Fruit fly (Drosophila melanogaster) whole organism, adult: ENCODE measurements around the gene fz2.

ENCODE experiments used
- CG11617 ChIP-seq: fragments of 200-800 bp; sonication (Bioruptor generic); optimal IDR thresholded peaks from 2 replicates; lab custom pipeline; 2017; ENCODE audit warnings: mild to moderate bottlenecking, missing biosample characterization, missing genetic modification reagents, missing genetic modification characterization
- CG12768 ChIP-seq: fragments of 200-800 bp; sonication (Bioruptor generic); optimal IDR thresholded peaks from 2 replicates; lab custom pipeline; 2017; ENCODE audit warnings: missing biosample characterization, missing genetic modification characterization, mild to moderate bottlenecking, moderate library complexity, missing genetic modification reagents
- CG14711 ChIP-seq: fragments of 200-800 bp; sonication (Bioruptor generic); optimal IDR thresholded peaks from 2 replicates; lab custom pipeline; 2018; ENCODE audit warnings: missing biosample characterization, mild to moderate bottlenecking, missing genetic modification characterization, moderate library complexity
- CG1620 ChIP-seq: fragments of 200-800 bp; sonication (Bioruptor generic); optimal IDR thresholded peaks from 2 replicates; lab custom pipeline; 2016; ENCODE audit warnings: missing biosample characterization, missing genetic modification characterization
- CG33017 ChIP-seq: fragments of 200-800 bp; sonication (Bioruptor generic); optimal IDR thresholded peaks from 2 replicates; lab custom pipeline; 2018; ENCODE audit warnings: missing biosample characterization, mild to moderate bottlenecking, missing genetic modification characterization, moderate library complexity
- CG5204 ChIP-seq: fragments of 200-800 bp; sonication (Bioruptor generic); optimal IDR thresholded peaks from 2 replicates; lab custom pipeline; 2016; ENCODE audit warnings: missing biosample characterization, missing genetic modification characterization
- CG7045 ChIP-seq: fragments of 200-800 bp; sonication (Bioruptor generic); optimal IDR thresholded peaks from 2 replicates; lab custom pipeline; 2017; ENCODE audit warnings: missing biosample characterization, mild to moderate bottlenecking, missing genetic modification characterization
- CG7101 ChIP-seq: fragments of 200-800 bp; sonication (Bioruptor generic); optimal IDR thresholded peaks from 2 replicates; lab custom pipeline; 2018; ENCODE audit warnings: missing biosample characterization, mild to moderate bottlenecking, missing genetic modification characterization, moderate library complexity
- Clk ChIP-seq: fragments of 200-800 bp; sonication (Bioruptor generic); optimal IDR thresholded peaks from 2 replicates; lab custom pipeline; 2017; ENCODE audit warnings: missing biosample characterization, missing genetic modification characterization
- Crg-1 ChIP-seq: fragments of 200-800 bp; sonication (Bioruptor generic); optimal IDR thresholded peaks from 2 replicates; lab custom pipeline; 2016; ENCODE audit warnings: missing biosample characterization, missing genetic modification characterization
- Hr96 ChIP-seq: fragments of 200-800 bp; sonication (Bioruptor generic); optimal IDR thresholded peaks from 2 replicates; lab custom pipeline; 2016; ENCODE audit warnings: missing biosample characterization, missing genetic modification characterization
- Mnt ChIP-seq: fragments of 200-800 bp; sonication (Bioruptor generic); optimal IDR thresholded peaks from 2 replicates; lab custom pipeline; 2016; ENCODE audit warnings: missing biosample characterization, mild to moderate bottlenecking, missing genetic modification characterization
- bab1 ChIP-seq: fragments of 200-800 bp; sonication (Bioruptor generic); optimal IDR thresholded peaks from 3 replicates; lab custom pipeline; 2019; ENCODE audit warnings: missing biosample characterization, mild to moderate bottlenecking, missing genetic modification characterization, moderate library complexity
- cic ChIP-seq: fragments of 200-800 bp; sonication (Bioruptor generic); optimal IDR thresholded peaks from 2 replicates; lab custom pipeline; 2017; ENCODE audit warnings: missing biosample characterization, mild to moderate bottlenecking, missing genetic modification characterization, moderate library complexity
- cnc ChIP-seq, 2 experiments: fragments of >200 bp; optimal IDR thresholded peaks; 2 replicates each; lab custom pipeline; 2017
- kay ChIP-seq: fragments of 200-800 bp; sonication (Bioruptor generic); peaks from one replicate; lab custom pipeline; 2016; ENCODE audit warnings: missing biosample characterization, missing genetic modification characterization, borderline replicate concordance
- ovo ChIP-seq: fragments of 200-800 bp; sonication (Bioruptor generic); optimal IDR thresholded peaks from 2 replicates; lab custom pipeline; 2016; ENCODE audit warnings: missing biosample characterization, missing genetic modification characterization
- pad ChIP-seq: fragments of 200-800 bp; sonication (Bioruptor generic); optimal IDR thresholded peaks from 3 replicates; lab custom pipeline; 2017; ENCODE audit warnings: missing biosample characterization, missing genetic modification characterization, mild to moderate bottlenecking, moderate library complexity, missing genetic modification reagents
- tj ChIP-seq: fragments of 200-800 bp; sonication (Bioruptor generic); optimal IDR thresholded peaks from 3 replicates; lab custom pipeline; 2017; ENCODE audit warnings: missing biosample characterization, mild to moderate bottlenecking, missing genetic modification characterization, moderate library complexity
- toe ChIP-seq: fragments of 200-800 bp; sonication (Bioruptor generic); optimal IDR thresholded peaks from 2 replicates; lab custom pipeline; 2016; ENCODE audit warnings: missing biosample characterization, missing genetic modification characterization

The fz2 gene

DNA sequence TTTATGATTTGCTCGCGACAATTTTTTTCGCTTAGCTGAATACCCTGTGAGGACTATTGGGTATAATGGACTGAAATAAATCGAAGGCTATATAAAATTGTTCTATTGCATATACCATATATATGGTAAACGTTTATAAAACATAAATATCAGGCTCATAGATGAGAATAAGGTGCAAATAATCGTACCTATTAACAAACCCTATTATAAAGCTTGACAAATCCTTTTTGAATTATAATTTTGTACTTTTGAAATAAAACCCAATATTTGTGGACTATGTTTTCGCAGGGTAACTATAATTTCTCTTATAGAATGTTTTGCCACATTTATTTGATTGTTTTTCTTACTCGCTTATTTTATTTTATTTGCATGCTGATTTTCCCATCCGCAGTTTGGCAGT, 38.5 kb downstream of the fz2 start:
- TF ChIP-seq Crg-1: no peak
- no peak for TF ChIP-seq CG12768
- no peak for TF ChIP-seq cic (GFP tag; lab: Kevin White, UChicago)
- no peak for TF ChIP-seq Clk (GFP tag; lab: Kevin White, UChicago)
- no peak for TF ChIP-seq Mnt (GFP tag; lab: Kevin White, UChicago)
- TF ChIP-seq CG5204: no peak
- no peak for TF ChIP-seq tj (GFP tag; lab: Kevin White, UChicago)
- no peak for TF ChIP-seq cnc (optimal IDR thresholded peaks at IDR 0.05; lab: Kevin White, UChicago)

DNA sequence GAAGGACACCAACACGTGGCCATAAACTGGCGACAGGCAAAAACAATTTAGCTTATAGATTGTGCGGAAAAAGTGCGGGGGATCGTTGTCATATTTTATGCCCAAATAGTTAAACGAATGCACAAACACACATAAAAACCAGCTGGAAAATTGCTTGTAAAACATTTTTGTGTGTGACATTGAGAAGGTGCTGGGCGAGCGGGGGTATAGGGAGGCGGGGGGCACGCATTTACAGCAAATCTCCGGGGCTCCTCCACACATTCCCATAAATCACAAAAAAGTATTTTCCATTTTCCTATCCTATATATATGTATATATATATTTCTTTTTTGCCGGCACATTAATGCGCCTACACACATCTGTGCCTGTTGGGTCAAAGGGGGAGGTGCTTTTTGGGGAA, 39.1 kb downstream of the fz2 start:
- TF ChIP-seq CG11617 (GFP tag; lab: Kevin White, UChicago) (no peak), kay (peak; percentile 13), ovo (GFP tag; lab: Kevin White, UChicago) (no peak), Mnt (GFP tag; lab: Kevin White, UChicago) (no peak), CG12768 (no peak), pad (GFP tag; lab: Kevin White, UChicago) (no peak)

DNA sequence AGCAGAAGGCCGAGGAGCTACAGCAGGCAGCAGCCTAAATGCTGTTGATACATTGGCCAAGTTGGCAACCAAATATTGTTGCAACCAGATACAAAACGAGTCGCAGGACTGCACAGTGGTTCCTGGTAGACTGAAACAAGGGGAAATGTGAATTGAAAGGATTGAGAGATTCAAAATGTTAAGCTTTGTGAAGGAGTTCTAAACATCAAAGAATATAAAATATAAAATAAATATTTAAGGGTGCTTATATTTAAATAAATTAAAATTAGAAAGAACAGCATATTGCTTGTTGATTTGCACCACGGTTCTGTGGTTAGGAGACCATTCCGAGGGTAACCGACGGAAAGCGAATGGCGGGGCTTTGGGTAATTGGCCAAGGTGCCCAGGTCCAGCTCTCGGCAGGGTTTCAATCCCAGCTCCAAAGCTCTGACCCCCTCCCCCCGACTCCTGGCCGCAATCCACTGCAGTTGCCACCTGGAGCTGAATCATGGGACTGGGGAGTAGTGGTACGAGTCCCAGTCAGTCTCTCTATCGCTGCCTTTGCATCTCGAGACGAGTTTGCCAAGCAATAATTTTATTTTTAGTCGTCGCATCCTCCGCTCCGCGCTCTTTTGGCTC, 41.0 kb downstream of the fz2 start:
- no peak for TF ChIP-seq Clk (GFP tag; lab: Kevin White, UChicago)
- TF ChIP-seq CG7101 (tag; lab: Kevin White, UChicago): no peak
- no peak for TF ChIP-seq CG33017 (tag; lab: Kevin White, UChicago)
- TF ChIP-seq Crg-1: no peak

DNA sequence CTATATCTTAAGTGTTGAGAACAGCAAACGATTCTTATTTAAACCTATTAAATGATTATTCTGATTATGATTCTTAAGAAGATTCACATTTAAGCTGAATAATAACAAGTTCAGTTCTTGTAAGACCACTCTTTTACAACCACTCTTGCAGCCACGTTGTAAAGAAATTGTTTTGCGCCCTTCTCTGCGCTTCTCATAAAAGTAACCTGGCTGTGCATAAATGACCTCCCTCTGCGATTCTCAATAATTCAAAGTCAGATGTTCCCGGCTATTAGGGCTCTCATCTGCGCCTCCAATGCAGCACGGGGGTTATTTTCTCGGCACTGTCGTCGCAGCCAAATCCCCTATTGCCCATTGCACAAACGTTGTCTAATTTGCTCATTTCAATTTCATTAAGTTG, 42.0 kb downstream of the fz2 start:
- TF ChIP-seq cnc (optimal IDR thresholded peaks at IDR 0.05; lab: Kevin White, UChicago): no peak
- TF ChIP-seq kay: no peak
- TF ChIP-seq CG5204: no peak
- TF ChIP-seq Crg-1: no peak
- no peak for TF ChIP-seq CG7101 (tag; lab: Kevin White, UChicago)
- no peak for TF ChIP-seq pad (GFP tag; lab: Kevin White, UChicago)
- TF ChIP-seq bab1 (GFP tag; lab: Kevin White, UChicago): no peak
- no peak for TF ChIP-seq tj (GFP tag; lab: Kevin White, UChicago)
- TF ChIP-seq CG11617 (GFP tag; lab: Kevin White, UChicago): no peak
- TF ChIP-seq toe (GFP tag; lab: Kevin White, UChicago): no peak
- TF ChIP-seq ovo (GFP tag; lab: Kevin White, UChicago): no peak
- TF ChIP-seq Hr96 (GFP tag; lab: Kevin White, UChicago): no peak
- TF ChIP-seq CG1620: no peak
- no peak for TF ChIP-seq CG12768
- no peak for TF ChIP-seq CG7045 (GFP tag; lab: Kevin White, UChicago)
- no peak for TF ChIP-seq Mnt (GFP tag; lab: Kevin White, UChicago)
- TF ChIP-seq CG14711 (tag; lab: Kevin White, UChicago): no peak
- no peak for TF ChIP-seq cic (GFP tag; lab: Kevin White, UChicago)

DNA sequence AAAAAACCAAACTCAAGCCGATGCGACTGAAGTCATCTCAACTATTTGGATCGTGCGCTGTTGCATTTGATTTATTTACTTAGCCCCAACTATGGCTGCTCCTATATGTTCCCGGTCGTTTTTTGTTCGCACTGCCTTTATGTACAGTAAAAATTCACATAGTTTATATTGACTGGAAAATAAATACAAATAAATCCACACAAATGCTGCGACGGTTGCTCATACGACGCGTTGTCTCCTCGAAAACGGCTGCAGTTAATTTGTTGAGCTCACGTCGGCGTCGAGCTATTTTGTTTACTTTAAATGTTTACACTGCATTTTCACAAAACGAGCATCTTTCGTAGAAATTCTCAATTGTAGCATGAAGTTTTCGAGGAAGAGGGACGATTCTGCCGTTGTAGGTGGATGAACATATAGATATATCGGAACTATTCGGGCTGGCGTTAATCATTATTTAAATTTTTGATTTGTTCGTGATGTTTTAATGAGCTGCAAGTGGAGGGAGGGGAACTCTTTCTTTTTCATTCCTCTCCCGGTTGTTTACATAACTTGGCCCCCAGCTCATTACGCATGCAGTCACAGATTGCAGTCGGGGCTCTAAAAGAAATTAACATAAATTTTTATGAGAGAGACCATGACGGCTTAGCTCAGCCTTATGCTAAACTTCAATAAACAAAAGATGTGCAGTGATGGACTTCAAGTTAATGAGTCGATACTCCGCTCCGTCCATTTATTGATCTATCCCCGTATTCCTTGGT, 43.1 kb downstream of the fz2 start:
- no peak for TF ChIP-seq CG1620
- TF ChIP-seq CG7045 (GFP tag; lab: Kevin White, UChicago): no peak

DNA sequence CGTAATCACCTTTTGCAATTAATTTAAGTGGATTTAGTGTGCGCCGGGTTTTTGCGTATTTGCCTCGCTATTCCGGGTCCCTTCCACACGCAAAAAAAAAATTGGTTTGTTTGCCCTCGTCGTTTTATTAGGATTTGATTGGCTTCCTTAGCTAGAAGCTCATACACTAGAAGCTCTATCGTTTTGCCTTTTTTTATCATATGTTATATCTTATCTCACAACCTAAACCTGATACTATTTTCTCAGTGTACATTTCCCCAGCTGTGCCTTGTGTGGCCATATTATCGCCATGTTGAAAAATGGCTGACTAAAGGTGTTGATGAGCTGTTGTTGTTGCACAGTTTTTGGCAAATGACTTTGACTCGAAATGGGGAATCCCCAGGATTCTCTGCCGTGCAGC, 44.4 kb downstream of the fz2 start:
- TF ChIP-seq Mnt (GFP tag; lab: Kevin White, UChicago): no peak
- no peak for TF ChIP-seq CG7101 (tag; lab: Kevin White, UChicago)
- TF ChIP-seq tj (GFP tag; lab: Kevin White, UChicago): no peak
- TF ChIP-seq ovo (GFP tag; lab: Kevin White, UChicago): no peak
- no peak for TF ChIP-seq pad (GFP tag; lab: Kevin White, UChicago)
- TF ChIP-seq CG1620: no peak
- no peak for TF ChIP-seq cic (GFP tag; lab: Kevin White, UChicago)
- no peak for TF ChIP-seq Crg-1
- TF ChIP-seq toe (GFP tag; lab: Kevin White, UChicago): no peak
- TF ChIP-seq CG33017 (tag; lab: Kevin White, UChicago): no peak
- TF ChIP-seq cnc (optimal IDR thresholded peaks at IDR 0.05; lab: Kevin White, UChicago): no peak
- no peak for TF ChIP-seq bab1 (GFP tag; lab: Kevin White, UChicago)
- TF ChIP-seq CG5204: no peak
- TF ChIP-seq Hr96 (GFP tag; lab: Kevin White, UChicago): no peak
- TF ChIP-seq CG11617 (GFP tag; lab: Kevin White, UChicago): no peak
- TF ChIP-seq CG12768: no peak
- no peak for TF ChIP-seq CG14711 (tag; lab: Kevin White, UChicago)
- no peak for TF ChIP-seq kay

DNA sequence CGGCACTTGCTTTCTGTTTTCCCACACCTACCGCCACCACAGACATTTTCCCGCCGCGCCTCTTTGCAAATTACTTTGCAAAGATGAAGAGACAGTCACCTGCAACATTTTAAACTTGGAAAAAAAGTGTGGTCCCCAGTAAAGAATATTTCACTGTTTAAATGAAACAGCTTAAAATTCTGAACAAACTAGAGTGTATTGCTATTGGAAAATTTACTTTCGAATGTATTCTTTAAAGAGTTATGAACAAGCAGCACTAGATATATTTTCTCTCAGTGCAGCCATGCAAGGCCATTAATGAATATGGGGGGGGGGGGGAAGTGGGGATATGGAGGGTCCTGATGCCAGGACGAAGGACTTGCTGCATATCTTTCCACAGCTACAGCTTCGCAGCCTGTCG, 45.0 kb downstream of the fz2 start:
- TF ChIP-seq CG7045 (GFP tag; lab: Kevin White, UChicago) (no peak), Crg-1 (no peak), cic (GFP tag; lab: Kevin White, UChicago) (no peak), pad (GFP tag; lab: Kevin White, UChicago) (no peak), toe (GFP tag; lab: Kevin White, UChicago) (no peak), tj (GFP tag; lab: Kevin White, UChicago) (no peak), CG1620 (no peak), CG33017 (tag; lab: Kevin White, UChicago) (no peak), ovo (GFP tag; lab: Kevin White, UChicago) (no peak), kay (no peak), CG7101 (tag; lab: Kevin White, UChicago) (no peak)
